Fruit fly (Drosophila melanogaster) whole organism, embryonic: ENCODE results near the gene alpha-Spec.
A peak's percentile ranks its signal among the peaks of the same experiment; 100 is the strongest.

Experiments used
- Atf-2 ChIP-seq: fragments of 200-800 bp; sonication (Bioruptor generic); optimal IDR thresholded peaks from 2 replicates; lab custom pipeline; 2016; ENCODE audit warnings: missing biosample characterization, missing genetic modification characterization
- B-H1 ChIP-seq: fragments of 200-800 bp; sonication (Bioruptor generic); IDR thresholded peaks from 3 replicates; pipeline ENCODE4 v1.3.6; 2022; ENCODE audit warnings: missing biosample characterization, missing genetic modification characterization
- CG14860 ChIP-seq: fragments of 200-800 bp; sonication (Bioruptor generic); IDR thresholded peaks from 3 replicates; pipeline ENCODE4 v1.3.6; 2022; ENCODE audit warnings: missing biosample characterization, missing genetic modification characterization; ENCODE audit not compliant: partially characterized antibody
- CG17359 ChIP-seq: fragments of 200-800 bp; sonication (Bioruptor generic); optimal IDR thresholded peaks from 3 replicates; lab custom pipeline; 2018; ENCODE audit warnings: missing biosample characterization, mild to moderate bottlenecking, missing genetic modification characterization, moderate library complexity
- CG31365 ChIP-seq: fragments of 200-800 bp; sonication (Bioruptor generic); optimal IDR thresholded peaks from 2 replicates; lab custom pipeline; 2018; ENCODE audit warnings: missing biosample characterization, mild to moderate bottlenecking, missing genetic modification characterization
- CG32767 ChIP-seq: fragments of 200-800 bp; sonication (Bioruptor generic); IDR thresholded peaks from 2 replicates; pipeline ENCODE4 v1.3.6; 2022; ENCODE audit warnings: missing biosample characterization, missing genetic modification characterization
- CG4820 ChIP-seq: fragments of 200-800 bp; sonication (Bioruptor generic); optimal IDR thresholded peaks from 3 replicates; lab custom pipeline; 2016; ENCODE audit warnings: missing biosample characterization, missing genetic modification characterization
- CG5180 ChIP-seq: fragments of 200-800 bp; sonication (Bioruptor generic); optimal IDR thresholded peaks from 3 replicates; lab custom pipeline; 2017; ENCODE audit warnings: missing biosample characterization, missing genetic modification characterization, mild to moderate bottlenecking, moderate library complexity, missing genetic modification reagents
- CG8388 ChIP-seq: fragments of 200-800 bp; sonication (Bioruptor generic); optimal IDR thresholded peaks from 2 replicates; lab custom pipeline; 2019; ENCODE audit warnings: missing biosample characterization, mild to moderate bottlenecking, missing genetic modification characterization, moderate library complexity
- Deaf1 ChIP-seq: fragments of 200-800 bp; optimal IDR thresholded peaks from 3 replicates; lab custom pipeline; 2019; ENCODE audit warnings: missing biosample characterization, mild to moderate bottlenecking, missing genetic modification characterization, moderate library complexity
- Dip3 ChIP-seq: fragments of 200-800 bp; sonication (Bioruptor generic); optimal IDR thresholded peaks from 3 replicates; lab custom pipeline; 2016; ENCODE audit warnings: missing biosample characterization, missing genetic modification characterization
- HLH3B ChIP-seq: fragments of 200-800 bp; sonication (Bioruptor generic); IDR thresholded peaks from 2 replicates; pipeline ENCODE4 v1.3.6; 2022; ENCODE audit warnings: missing biosample characterization, missing genetic modification characterization
- HLH4C ChIP-seq: fragments of 200-800 bp; sonication (Bioruptor generic); IDR thresholded peaks from 3 replicates; pipeline ENCODE4 v1.3.6; 2022; ENCODE audit warnings: missing biosample characterization, missing genetic modification characterization; ENCODE audit not compliant: partially characterized antibody
- Hand ChIP-seq: fragments of 200-800 bp; sonication (Bioruptor generic); optimal IDR thresholded peaks from 2 replicates; lab custom pipeline; 2017; ENCODE audit warnings: mild to moderate bottlenecking, missing biosample characterization, missing genetic modification reagents, missing genetic modification characterization
- Hr3 ChIP-seq: fragments of 200-800 bp; sonication (Bioruptor generic); optimal IDR thresholded peaks from 3 replicates; lab custom pipeline; 2016; ENCODE audit warnings: missing biosample characterization, missing genetic modification characterization
- Kr ChIP-seq: fragments of 200-800 bp; sonication (Bioruptor generic); optimal IDR thresholded peaks from 2 replicates; lab custom pipeline; 2017; ENCODE audit warnings: missing biosample characterization, mild to moderate bottlenecking, missing genetic modification characterization
- Lhr ChIP-seq: fragments of 200-800 bp; sonication (Bioruptor generic); optimal IDR thresholded peaks from 3 replicates; lab custom pipeline; 2017; ENCODE audit warnings: mild to moderate bottlenecking, missing biosample characterization, missing genetic modification reagents, missing genetic modification characterization
- MESR4 ChIP-seq: fragments of 200-800 bp; sonication (Bioruptor generic); optimal IDR thresholded peaks from 2 replicates; lab custom pipeline; 2018; ENCODE audit warnings: missing biosample characterization, mild to moderate bottlenecking, missing genetic modification characterization, moderate library complexity
- NC2α ChIP-seq: fragments of 200-800 bp; sonication (Bioruptor generic); optimal IDR thresholded peaks from 2 replicates; lab custom pipeline; 2016; ENCODE audit warnings: missing biosample characterization, missing genetic modification characterization
- NFAT ChIP-seq: fragments of 200-800 bp; sonication (Bioruptor generic); IDR thresholded peaks from 2 replicates; pipeline ENCODE4 v1.3.6; 2022; ENCODE audit warnings: missing biosample characterization, missing genetic modification characterization
- Neu2 ChIP-seq: fragments of 200-800 bp; sonication (Bioruptor generic); optimal IDR thresholded peaks from 3 replicates; lab custom pipeline; 2016; ENCODE audit warnings: missing biosample characterization, missing genetic modification characterization, borderline replicate concordance
- Nf-YB ChIP-seq: fragments of 200-800 bp; sonication (Bioruptor generic); optimal IDR thresholded peaks from 3 replicates; lab custom pipeline; 2019; ENCODE audit warnings: missing biosample characterization, mild to moderate bottlenecking, missing genetic modification characterization, moderate library complexity
- Optix ChIP-seq: fragments of 200-800 bp; sonication (Bioruptor generic); IDR thresholded peaks from 3 replicates; pipeline ENCODE4 v1.3.6; 2022; ENCODE audit warnings: missing biosample characterization, missing genetic modification characterization
- Pdp1 ChIP-seq, 2 experiments: fragments of 200-800 bp; sonication (Bioruptor generic); optimal IDR thresholded peaks; 3 replicates each; lab custom pipeline; 2016; ENCODE audit warnings: missing biosample characterization in 2 of 2, missing genetic modification characterization in 2 of 2, mild to moderate bottlenecking in 1 of 2, moderate library complexity in 1 of 2
- Rfx ChIP-seq: fragments of 200-800 bp; sonication (Bioruptor generic); IDR thresholded peaks from 2 replicates; pipeline ENCODE4 v1.3.6; 2022; ENCODE audit warnings: missing biosample characterization, missing genetic modification characterization
- Sox102F ChIP-seq: fragments of 200-800 bp; sonication (Bioruptor generic); optimal IDR thresholded peaks from 2 replicates; lab custom pipeline; 2018; ENCODE audit warnings: missing biosample characterization, mild to moderate bottlenecking, missing genetic modification characterization, moderate library complexity
- Xbp1 ChIP-seq: fragments of 200-800 bp; sonication (Bioruptor generic); optimal IDR thresholded peaks from 3 replicates; lab custom pipeline; 2016; ENCODE audit warnings: missing biosample characterization, mild to moderate bottlenecking, missing genetic modification characterization
- YL-1 ChIP-seq: fragments of 200-800 bp; sonication (Bioruptor generic); optimal IDR thresholded peaks from 3 replicates; lab custom pipeline; 2017; ENCODE audit warnings: missing biosample characterization, mild to moderate bottlenecking, missing genetic modification characterization
- bigmax ChIP-seq: fragments of 200-800 bp; sonication (Bioruptor generic); optimal IDR thresholded peaks from 2 replicates; lab custom pipeline; 2018; ENCODE audit warnings: missing biosample characterization, mild to moderate bottlenecking, missing genetic modification characterization
- cato ChIP-seq: fragments of 200-800 bp; sonication (Bioruptor generic); optimal IDR thresholded peaks from 2 replicates; lab custom pipeline; 2016; ENCODE audit warnings: missing biosample characterization, missing genetic modification characterization, borderline replicate concordance
- cg ChIP-seq: fragments of 200-800 bp; sonication (Bioruptor generic); optimal IDR thresholded peaks from 3 replicates; lab custom pipeline; 2019; ENCODE audit warnings: missing biosample characterization, mild to moderate bottlenecking, missing genetic modification characterization, moderate library complexity
- chif ChIP-seq, 2 experiments: fragments of 200-800 bp; sonication (Bioruptor generic); optimal IDR thresholded peaks; 3 replicates each; lab custom pipeline; 2016; ENCODE audit warnings: missing biosample characterization in 2 of 2, missing genetic modification characterization in 2 of 2
- cwo ChIP-seq: fragments of 200-800 bp; sonication (Bioruptor generic); optimal IDR thresholded peaks from 3 replicates; lab custom pipeline; 2017; ENCODE audit warnings: missing biosample characterization, missing genetic modification characterization, mild to moderate bottlenecking, moderate library complexity, missing genetic modification reagents
- dpn ChIP-seq, 2 experiments: fragments of 200-800 bp; sonication (Bioruptor generic); optimal IDR thresholded peaks; 3 replicates each; lab custom pipeline; 2016; ENCODE audit warnings: missing biosample characterization in 2 of 2, missing genetic modification characterization in 2 of 2
- ftz-f1 ChIP-seq: fragments of 200-800 bp; sonication (Bioruptor generic); optimal IDR thresholded peaks from 2 replicates; lab custom pipeline; 2016; ENCODE audit warnings: missing biosample characterization, missing genetic modification characterization
- gce ChIP-seq: fragments of 200-800 bp; sonication (Bioruptor generic); IDR thresholded peaks from 3 replicates; pipeline ENCODE4 v1.3.6; 2022; ENCODE audit warnings: missing biosample characterization, missing genetic modification characterization
- gfzf ChIP-seq: fragments of 200-800 bp; sonication (Bioruptor generic); optimal IDR thresholded peaks from 2 replicates; lab custom pipeline; 2016; ENCODE audit warnings: missing biosample characterization, mild to moderate bottlenecking, missing genetic modification characterization, moderate library complexity
- gsb ChIP-seq: fragments of 200-800 bp; sonication (Bioruptor generic); IDR thresholded peaks from 2 replicates; pipeline ENCODE4 v1.3.6; 2022; ENCODE audit warnings: missing biosample characterization, missing genetic modification characterization
- jumu ChIP-seq: fragments of 200-800 bp; sonication (Bioruptor generic); optimal IDR thresholded peaks from 3 replicates; lab custom pipeline; 2016; ENCODE audit warnings: missing biosample characterization, missing genetic modification characterization
- kni ChIP-seq: fragments of 200-800 bp; sonication (Bioruptor generic); optimal IDR thresholded peaks from 3 replicates; lab custom pipeline; 2017; ENCODE audit warnings: mild to moderate bottlenecking, missing biosample characterization, missing genetic modification reagents, missing genetic modification characterization
- lilli ChIP-seq: fragments of 200-800 bp; sonication (Bioruptor generic); optimal IDR thresholded peaks from 3 replicates; lab custom pipeline; 2016; ENCODE audit warnings: missing biosample characterization, missing genetic modification characterization
- nmo ChIP-seq: fragments of 200-800 bp; sonication (Bioruptor generic); optimal IDR thresholded peaks from 2 replicates; lab custom pipeline; 2018; ENCODE audit warnings: missing biosample characterization, mild to moderate bottlenecking, missing genetic modification characterization, moderate library complexity
- onecut ChIP-seq: fragments of 200-800 bp; sonication (Bioruptor generic); IDR thresholded peaks from 2 replicates; pipeline ENCODE4 v1.3.6; 2022; ENCODE audit warnings: missing biosample characterization, missing genetic modification characterization
- psq ChIP-seq: fragments of 200-800 bp; sonication (Bioruptor generic); optimal IDR thresholded peaks from 2 replicates; lab custom pipeline; 2017; ENCODE audit warnings: missing biosample characterization, missing genetic modification characterization
- sens ChIP-seq: fragments of 200-800 bp; sonication (Bioruptor generic); peaks from one replicate; lab custom pipeline; 2016; ENCODE audit warnings: missing biosample characterization, missing genetic modification characterization
- slbo ChIP-seq: fragments of 200-800 bp; sonication (Bioruptor generic); IDR thresholded peaks from 2 replicates; pipeline ENCODE4 v1.3.6; 2022; ENCODE audit warnings: missing biosample characterization, missing genetic modification characterization
- stc ChIP-seq: fragments of 200-800 bp; sonication (Bioruptor generic); IDR thresholded peaks from 2 replicates; pipeline ENCODE4 v1.3.6; 2022; ENCODE audit warnings: missing biosample characterization, missing genetic modification characterization
- trem ChIP-seq: fragments of 200-800 bp; optimal IDR thresholded peaks from 3 replicates; lab custom pipeline; 2019; ENCODE audit warnings: missing biosample characterization, mild to moderate bottlenecking, missing genetic modification characterization, moderate library complexity
- wek ChIP-seq: fragments of 200-800 bp; sonication (Bioruptor generic); optimal IDR thresholded peaks from 3 replicates; lab custom pipeline; 2018; ENCODE audit warnings: missing biosample characterization, mild to moderate bottlenecking, missing genetic modification characterization, moderate library complexity

The alpha-Spec gene

DNA sequence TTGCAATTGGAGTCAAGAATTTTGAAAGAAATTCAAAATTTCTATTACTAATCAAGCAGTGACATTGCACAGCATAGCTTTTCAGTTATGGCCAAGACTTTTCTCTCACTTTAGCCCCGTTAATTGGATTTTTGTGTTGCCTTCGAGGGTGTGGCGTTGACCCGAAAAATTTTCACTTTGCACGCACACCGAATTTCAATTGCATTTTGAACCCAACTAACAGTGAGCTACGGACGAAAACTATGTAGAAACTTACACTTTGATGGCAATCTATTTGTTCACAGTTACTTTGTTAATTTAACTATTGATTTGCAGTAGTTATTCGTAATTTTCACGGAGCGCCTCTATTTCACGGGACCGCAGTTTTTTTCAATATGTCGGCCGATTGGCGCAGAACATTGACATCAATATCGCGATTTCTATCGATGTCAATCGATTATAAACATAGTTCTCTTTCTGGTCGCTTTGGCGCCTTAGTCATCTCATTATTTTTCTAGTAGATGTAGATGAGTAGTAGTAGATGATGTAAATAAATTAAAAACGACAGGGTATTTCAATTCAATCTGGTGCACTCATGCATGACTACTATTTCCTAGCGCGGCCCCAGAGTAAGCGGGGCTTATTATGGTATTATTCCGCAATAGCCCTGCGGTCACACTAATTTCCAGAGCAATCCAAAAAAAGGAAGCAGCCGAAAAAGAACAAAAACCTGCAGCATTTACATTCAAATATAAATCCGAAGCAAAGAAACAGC lies at the start of gene alpha-Spec, which contains the start of the genes dlt and Cdc37 (continued):
- peak; percentile 63 for TF ChIP-seq MESR4
- peak; percentile 92 for TF ChIP-seq gfzf (GFP tag; lab: Kevin White, UChicago)
- TF ChIP-seq CG5180 (GFP tag; lab: Kevin White, UChicago): no peak
- peak in 1 of 2 experiments; percentile 21 for TF ChIP-seq dpn (GFP tag; optimal IDR thresholded peaks at IDR 0.05; lab: Kevin White, UChicago)
- no peak for TF ChIP-seq Sox102F
- TF ChIP-seq CG31365 (tag; lab: Kevin White, UChicago): peak; percentile 9
- peak; percentile 2 for TF ChIP-seq CG8388 (GFP tag; lab: Kevin White, UChicago)
- no peak for TF ChIP-seq Hand (GFP tag; lab: Kevin White, UChicago)
- TF ChIP-seq Dip3 (GFP tag; lab: Kevin White, UChicago): peak; percentile 16
- peak; percentile 79 for TF ChIP-seq CG14860 (GFP tag; lab: Robert Waterston, UW)
- peak; percentile 14 for TF ChIP-seq Nf-YB
- TF ChIP-seq CG32767 (GFP tag; lab: Robert Waterston, UW): no peak; the same call in 1 of the 2 replicates
- TF ChIP-seq HLH4C (GFP tag; lab: Robert Waterston, UW): peak; percentile 88
- no peak for TF ChIP-seq jumu (GFP tag; lab: Kevin White, UChicago)
- TF ChIP-seq gce (GFP tag; lab: Robert Waterston, UW): no peak
- no peak for TF ChIP-seq bigmax (GFP tag; lab: Kevin White, UChicago)
- TF ChIP-seq chif (GFP tag; optimal IDR thresholded peaks at IDR 0.05; lab: Kevin White, UChicago): peak in 1 of 2 experiments; percentile 32
- TF ChIP-seq Hr3 (GFP tag; lab: Kevin White, UChicago): peak; percentile 5
- TF ChIP-seq trem: peak; percentile 92
- TF ChIP-seq onecut (GFP tag; lab: Robert Waterston, UW): peak; percentile 67
- peak; percentile 8 for TF ChIP-seq NC2α
- TF ChIP-seq gsb: no peak
- TF ChIP-seq Xbp1 (GFP tag; lab: Kevin White, UChicago): peak; percentile 17
- no peak for TF ChIP-seq CG4820
- TF ChIP-seq slbo (GFP tag; lab: Robert Waterston, UW): peak; percentile 16; the same call in 1 of the 2 replicates
- TF ChIP-seq NFAT: 0 out of 2 replicates have a peak, but pooled peaks have one; percentile 16
- no peak for TF ChIP-seq stc (GFP tag; lab: Robert Waterston, UW)
- TF ChIP-seq Rfx (GFP tag; lab: Robert Waterston, UW): peak; percentile 51
- TF ChIP-seq B-H1 (GFP tag; lab: Robert Waterston, UW): no peak
- TF ChIP-seq Optix (GFP tag; lab: Robert Waterston, UW): no peak
- peak in 1 of 2 experiments; percentile 23 for TF ChIP-seq Pdp1 (GFP tag; optimal IDR thresholded peaks at IDR 0.05; lab: Kevin White, UChicago)
- TF ChIP-seq Lhr: no peak
- peak; percentile 40 for TF ChIP-seq kni
- no peak for TF ChIP-seq Atf-2 (GFP tag; lab: Kevin White, UChicago)
- no peak for TF ChIP-seq Neu2 (GFP tag; lab: Kevin White, UChicago)
- TF ChIP-seq Kr: no peak
- no peak for TF ChIP-seq wek (GFP tag; lab: Kevin White, UChicago)
- peak; percentile 20 for TF ChIP-seq CG17359
- TF ChIP-seq ftz-f1 (GFP tag; lab: Kevin White, UChicago): no peak
- no peak for TF ChIP-seq HLH3B (GFP tag; lab: Robert Waterston, UW)
- no peak for TF ChIP-seq psq
- peak; percentile 54 for TF ChIP-seq nmo (GFP tag; lab: Kevin White, UChicago)
- peak; percentile 75 for TF ChIP-seq cg (GFP tag; lab: Kevin White, UChicago)
- no peak for TF ChIP-seq cwo (GFP tag; lab: Kevin White, UChicago)
- TF ChIP-seq YL-1 (GFP tag; lab: Kevin White, UChicago): peak; percentile 85
- TF ChIP-seq Deaf1 (tag; lab: Kevin White, UChicago): peak; percentile 46
- no peak for TF ChIP-seq cato (GFP tag; lab: Kevin White, UChicago)
- peak; percentile 15 for TF ChIP-seq lilli (GFP tag; lab: Kevin White, UChicago)
- TF ChIP-seq sens (GFP tag; lab: Kevin White, UChicago): peak; percentile 84
